Fruit fly (Drosophila melanogaster) whole organism, prepupa: ENCODE measurements around the gene mRpL32.

Source experiments
- Blimp-1 ChIP-seq: fragments of 200-800 bp; sonication (Bioruptor generic); optimal IDR thresholded peaks from 3 replicates; lab custom pipeline; 2017; ENCODE audit warnings: missing biosample characterization, missing genetic modification characterization, mild to moderate bottlenecking, moderate library complexity, missing genetic modification reagents
- CG10631 ChIP-seq: fragments of 200-800 bp; sonication (Bioruptor generic); optimal IDR thresholded peaks from 2 replicates; lab custom pipeline; 2016; ENCODE audit warnings: missing biosample characterization, missing genetic modification characterization
- CG10669 ChIP-seq: fragments of 200-800 bp; sonication (Bioruptor generic); optimal IDR thresholded peaks from 3 replicates; lab custom pipeline; 2018; ENCODE audit warnings: missing biosample characterization, mild to moderate bottlenecking, missing genetic modification characterization, moderate library complexity
- CG11294 ChIP-seq: fragments of 200-800 bp; sonication (Bioruptor generic); IDR thresholded peaks from 2 replicates; pipeline ENCODE4 v1.3.6; 2022; ENCODE audit warnings: missing biosample characterization, missing genetic modification characterization
- CG11902 ChIP-seq: fragments of 200-800 bp; sonication (Bioruptor generic); optimal IDR thresholded peaks from 3 replicates; lab custom pipeline; 2016; ENCODE audit warnings: missing biosample characterization, missing genetic modification characterization
- CG15336 ChIP-seq: fragments of 200-800 bp; sonication (Bioruptor generic); IDR thresholded peaks from 2 replicates; pipeline ENCODE4 v1.3.6; 2022; ENCODE audit warnings: missing biosample characterization, missing genetic modification characterization
- CG1621 ChIP-seq: fragments of 200-800 bp; sonication (Bioruptor generic); optimal IDR thresholded peaks from 3 replicates; lab custom pipeline; 2018; ENCODE audit warnings: missing biosample characterization, mild to moderate bottlenecking, missing genetic modification characterization
- CG16779 ChIP-seq: fragments of 200-800 bp; sonication (Bioruptor generic); optimal IDR thresholded peaks from 3 replicates; lab custom pipeline; 2017; ENCODE audit warnings: missing biosample characterization, mild to moderate bottlenecking, missing genetic modification characterization
- CG3032 ChIP-seq: fragments of 200-800 bp; optimal IDR thresholded peaks from 2 replicates; lab custom pipeline; 2019; ENCODE audit warnings: missing biosample characterization, mild to moderate bottlenecking, missing genetic modification characterization, moderate library complexity
- CG31627 ChIP-seq: fragments of 200-800 bp; sonication (Bioruptor generic); optimal IDR thresholded peaks from 3 replicates; lab custom pipeline; 2016; ENCODE audit warnings: missing biosample characterization, missing genetic modification characterization
- CG32006 ChIP-seq: fragments of 200-800 bp; sonication (Bioruptor generic); optimal IDR thresholded peaks from 3 replicates; lab custom pipeline; 2017; ENCODE audit warnings: missing biosample characterization, mild to moderate bottlenecking, missing genetic modification characterization
- CG6163 ChIP-seq: fragments of 200-800 bp; sonication (Bioruptor generic); IDR thresholded peaks from 3 replicates; pipeline ENCODE4 v1.3.6; 2022; ENCODE audit warnings: missing biosample characterization, missing genetic modification characterization
- CG6276 ChIP-seq: fragments of 200-800 bp; sonication (Bioruptor generic); optimal IDR thresholded peaks from 2 replicates; lab custom pipeline; 2017; ENCODE audit warnings: missing biosample characterization, mild to moderate bottlenecking, missing genetic modification characterization
- CG6792 ChIP-seq: fragments of 200-800 bp; sonication (Bioruptor generic); optimal IDR thresholded peaks from 3 replicates; lab custom pipeline; 2016; ENCODE audit warnings: missing biosample characterization, missing genetic modification characterization
- CG6808 ChIP-seq: fragments of 200-800 bp; sonication (Bioruptor generic); optimal IDR thresholded peaks from 3 replicates; lab custom pipeline; 2017; ENCODE audit warnings: missing biosample characterization, missing genetic modification characterization, mild to moderate bottlenecking, moderate library complexity, missing genetic modification reagents
- CG6854 ChIP-seq: fragments of 200-800 bp; sonication (Bioruptor generic); optimal IDR thresholded peaks from 2 replicates; lab custom pipeline; 2017; ENCODE audit warnings: missing biosample characterization, mild to moderate bottlenecking, missing genetic modification characterization
- CG7368 ChIP-seq: fragments of 200-800 bp; sonication (Bioruptor generic); optimal IDR thresholded peaks from 3 replicates; lab custom pipeline; 2016; ENCODE audit warnings: missing biosample characterization, missing genetic modification characterization
- CG8119 ChIP-seq: fragments of 200-800 bp; sonication (Bioruptor generic); IDR thresholded peaks from 3 replicates; pipeline ENCODE4 v1.3.6; 2022; ENCODE audit warnings: missing biosample characterization, missing genetic modification characterization
- CG8319 ChIP-seq: fragments of 200-800 bp; sonication (Bioruptor generic); optimal IDR thresholded peaks from 3 replicates; lab custom pipeline; 2016; ENCODE audit warnings: missing biosample characterization, missing genetic modification characterization
- CG9139 ChIP-seq: fragments of 200-800 bp; sonication (Bioruptor generic); optimal IDR thresholded peaks from 3 replicates; lab custom pipeline; 2017; ENCODE audit warnings: missing biosample characterization, mild to moderate bottlenecking, missing genetic modification characterization
- Eip75B ChIP-seq: fragments of 200-800 bp; sonication (Bioruptor generic); optimal IDR thresholded peaks from 3 replicates; lab custom pipeline; 2016; ENCODE audit warnings: missing biosample characterization, missing genetic modification characterization
- Eip78C ChIP-seq: fragments of 200-800 bp; sonication (Bioruptor generic); peaks from one replicate; lab custom pipeline; 2016; ENCODE audit warnings: missing biosample characterization, missing genetic modification characterization
- Eip93F ChIP-seq: fragments of 200-800 bp; sonication (Bioruptor generic); optimal IDR thresholded peaks from 2 replicates; lab custom pipeline; 2016; ENCODE audit warnings: missing biosample characterization, mild to moderate bottlenecking, missing genetic modification characterization
- Ets96B ChIP-seq: fragments of 200-800 bp; optimal IDR thresholded peaks from 2 replicates; lab custom pipeline; 2019; ENCODE audit warnings: missing biosample characterization, mild to moderate bottlenecking, missing genetic modification characterization, moderate library complexity
- Hr39 ChIP-seq: fragments of 200-800 bp; sonication (Bioruptor generic); optimal IDR thresholded peaks from 2 replicates; lab custom pipeline; 2016; ENCODE audit warnings: missing biosample characterization, missing genetic modification characterization
- Hr4 ChIP-seq: fragments of 200-800 bp; sonication (Bioruptor generic); optimal IDR thresholded peaks from 3 replicates; lab custom pipeline; 2016; ENCODE audit warnings: missing biosample characterization, missing genetic modification characterization
- Lpt ChIP-seq: fragments of 200-800 bp; sonication (Bioruptor generic); optimal IDR thresholded peaks from 3 replicates; lab custom pipeline; 2016; ENCODE audit warnings: missing biosample characterization, missing genetic modification characterization
- Met ChIP-seq: fragments of 200-800 bp; sonication (Bioruptor generic); optimal IDR thresholded peaks from 3 replicates; lab custom pipeline; 2016; ENCODE audit warnings: missing biosample characterization, missing genetic modification characterization
- OdsH ChIP-seq: fragments of 200-800 bp; sonication (Bioruptor generic); optimal IDR thresholded peaks from 3 replicates; lab custom pipeline; 2016; ENCODE audit warnings: missing biosample characterization, missing genetic modification characterization
- Smox ChIP-seq: fragments of 200-800 bp; sonication (Bioruptor generic); optimal IDR thresholded peaks from 3 replicates; lab custom pipeline; 2016; ENCODE audit warnings: missing biosample characterization, missing genetic modification characterization
- Sox102F ChIP-seq: fragments of 200-800 bp; sonication (Bioruptor generic); optimal IDR thresholded peaks from 2 replicates; lab custom pipeline; 2016; ENCODE audit warnings: missing biosample characterization, mild to moderate bottlenecking, missing genetic modification characterization
- Sox14 ChIP-seq: fragments of 200-800 bp; sonication (Bioruptor generic); optimal IDR thresholded peaks from 3 replicates; lab custom pipeline; 2016; ENCODE audit warnings: missing biosample characterization, missing genetic modification characterization
- Sox15 ChIP-seq: fragments of 200-800 bp; sonication (Bioruptor generic); optimal IDR thresholded peaks from 3 replicates; lab custom pipeline; 2016; ENCODE audit warnings: missing biosample characterization, missing genetic modification characterization
- achi ChIP-seq: fragments of 200-800 bp; sonication (Bioruptor generic); optimal IDR thresholded peaks from 3 replicates; lab custom pipeline; 2016; ENCODE audit warnings: missing biosample characterization, missing genetic modification characterization
- acj6 ChIP-seq: fragments of 200-800 bp; sonication (Bioruptor generic); optimal IDR thresholded peaks from 3 replicates; lab custom pipeline; 2016; ENCODE audit warnings: missing biosample characterization, missing genetic modification characterization
- cyc ChIP-seq: fragments of 200-800 bp; sonication (Bioruptor generic); optimal IDR thresholded peaks from 3 replicates; lab custom pipeline; 2016; ENCODE audit warnings: missing biosample characterization, missing genetic modification characterization
- dac ChIP-seq: fragments of 200-800 bp; sonication (Bioruptor generic); optimal IDR thresholded peaks from 2 replicates; lab custom pipeline; 2017; ENCODE audit warnings: missing biosample characterization, mild to moderate bottlenecking, missing genetic modification characterization
- dsx ChIP-seq: fragments of 200-800 bp; optimal IDR thresholded peaks from 3 replicates; lab custom pipeline; 2019; ENCODE audit warnings: missing biosample characterization, mild to moderate bottlenecking, missing genetic modification characterization, moderate library complexity; ENCODE audit not compliant: poor library complexity, severe bottlenecking
- eg ChIP-seq: fragments of 200-800 bp; sonication (Bioruptor generic); IDR thresholded peaks from 3 replicates; pipeline ENCODE4 v1.3.6; 2022; ENCODE audit warnings: missing biosample characterization, missing genetic modification characterization
- esn ChIP-seq: fragments of 200-800 bp; sonication (Bioruptor generic); optimal IDR thresholded peaks from 2 replicates; lab custom pipeline; 2016; ENCODE audit warnings: missing biosample characterization, mild to moderate bottlenecking, missing genetic modification characterization, moderate library complexity
- fd59A ChIP-seq: fragments of 200-800 bp; sonication (Bioruptor generic); optimal IDR thresholded peaks from 2 replicates; lab custom pipeline; 2017; ENCODE audit warnings: missing biosample characterization, mild to moderate bottlenecking, missing genetic modification characterization, missing genetic modification reagents
- fd85E ChIP-seq: fragments of 200-800 bp; sonication (Bioruptor generic); optimal IDR thresholded peaks from 3 replicates; lab custom pipeline; 2016; ENCODE audit warnings: missing biosample characterization, missing genetic modification characterization
- fkh ChIP-seq: fragments of 200-800 bp; sonication (Bioruptor generic); optimal IDR thresholded peaks from 3 replicates; lab custom pipeline; 2017; ENCODE audit warnings: missing biosample characterization, mild to moderate bottlenecking, missing genetic modification characterization, moderate library complexity
- lz ChIP-seq: fragments of 200-800 bp; sonication (Bioruptor generic); optimal IDR thresholded peaks from 3 replicates; lab custom pipeline; 2016; ENCODE audit warnings: missing biosample characterization, missing genetic modification characterization
- net ChIP-seq: fragments of 200-800 bp; sonication (Bioruptor generic); optimal IDR thresholded peaks from 3 replicates; lab custom pipeline; 2016; ENCODE audit warnings: missing biosample characterization, missing genetic modification characterization
- pdm3 ChIP-seq: fragments of 200-800 bp; sonication (Bioruptor generic); optimal IDR thresholded peaks from 3 replicates; lab custom pipeline; 2016; ENCODE audit warnings: missing biosample characterization, missing genetic modification characterization
- salr ChIP-seq, 2 experiments: fragments of 200-800 bp; sonication (Bioruptor generic); optimal IDR thresholded peaks; 3 replicates each; lab custom pipeline; 2016 to 2018; ENCODE audit warnings: missing biosample characterization in 2 of 2, missing genetic modification characterization in 2 of 2, mild to moderate bottlenecking in 1 of 2
- svp ChIP-seq: fragments of 200-800 bp; sonication (Bioruptor generic); peaks from one replicate; lab custom pipeline; 2016; ENCODE audit warnings: missing biosample characterization, missing genetic modification characterization

Gene mRpL32

DNA sequence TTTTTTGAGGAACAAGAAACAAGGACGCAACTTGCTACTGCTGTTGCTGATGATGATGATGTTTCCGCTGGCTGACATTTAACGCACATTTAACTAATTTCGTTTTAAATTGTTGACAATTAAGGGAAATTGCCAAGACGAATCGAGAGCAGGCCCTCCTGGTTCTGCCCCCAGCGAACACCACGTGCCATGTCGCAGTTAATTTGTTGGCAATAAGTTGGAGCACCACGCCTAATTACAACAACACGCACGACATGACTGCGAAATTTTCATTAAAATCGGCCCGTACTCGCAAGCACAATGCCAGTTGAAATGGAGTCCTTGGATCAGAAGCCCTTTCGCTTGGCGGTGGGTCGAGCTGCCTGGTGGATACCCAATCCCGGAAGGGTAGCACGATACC, 12.8 kb downstream of the mRpL32 start, which contains the start of gene ppk24:
Gene ppk24 (plus strand): TSS at position 301 of the 400 bp plus-strand sequence.
- TF ChIP-seq Sox15 (no peak), fkh (no peak), Sox102F (no peak), dac (GFP tag; lab: Kevin White, UChicago) (no peak), CG11902 (GFP tag; lab: Kevin White, UChicago) (no peak), Hr39 (GFP tag; lab: Kevin White, UChicago) (no peak), CG10669 (GFP tag; lab: Kevin White, UChicago) (no peak), Eip93F (GFP tag; lab: Kevin White, UChicago) (no peak), Eip78C (no peak), Blimp-1 (no peak), CG6854 (GFP tag; lab: Kevin White, UChicago) (no peak), CG15336 (GFP tag; lab: Robert Waterston, UW) (no peak), lz (no peak), CG6792 (GFP tag; lab: Kevin White, UChicago) (no peak), fd59A (GFP tag; lab: Kevin White, UChicago) (no peak), CG16779 (tag; lab: Kevin White, UChicago) (no peak), CG6808 (GFP tag; lab: Kevin White, UChicago) (no peak)

DNA sequence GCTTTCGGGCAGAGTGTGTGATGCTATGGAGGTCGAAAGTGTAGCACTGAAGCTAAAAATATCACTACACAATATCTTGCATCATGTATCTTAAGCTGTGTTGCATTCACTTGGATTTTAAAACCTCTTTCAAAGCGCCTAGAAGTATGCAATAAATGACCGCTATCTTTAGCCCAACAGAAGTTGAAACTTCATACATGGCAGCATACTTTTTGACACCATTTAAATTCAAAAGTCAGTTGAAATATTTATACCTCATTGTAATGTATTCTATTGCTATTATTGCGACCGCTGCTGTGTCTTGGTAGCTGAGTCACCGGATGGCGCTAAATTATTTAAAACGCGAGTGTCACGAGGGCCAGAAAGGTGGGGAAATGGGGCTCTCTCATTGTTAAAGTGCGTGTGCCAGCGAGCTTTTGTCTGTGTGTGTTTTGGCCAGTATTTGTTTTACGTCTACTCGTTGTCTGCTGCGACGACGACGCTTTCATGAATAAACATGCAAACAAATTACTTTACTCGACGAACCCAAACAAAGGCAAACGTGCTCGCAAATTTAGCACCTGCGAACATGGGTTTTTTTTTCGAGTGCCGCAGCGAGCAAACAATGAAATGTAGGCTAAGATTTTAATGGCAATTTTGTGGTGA, 18.2 kb downstream of the mRpL32 start:
- TF ChIP-seq pdm3 (GFP tag; lab: Kevin White, UChicago) = no peak
- no peak for TF ChIP-seq CG3032
- no peak for TF ChIP-seq CG1621
- TF ChIP-seq salr (GFP tag; optimal IDR thresholded peaks at IDR 0.05; lab: Kevin White, UChicago) = no peak
- TF ChIP-seq CG10631 (GFP tag; lab: Kevin White, UChicago) = no peak
- TF ChIP-seq Met (GFP tag; lab: Kevin White, UChicago) = peak; percentile 9
- no peak for TF ChIP-seq Smox (GFP tag; lab: Kevin White, UChicago)
- no peak for TF ChIP-seq fd59A (GFP tag; lab: Kevin White, UChicago)
- no peak for TF ChIP-seq dsx
- TF ChIP-seq Lpt (GFP tag; lab: Kevin White, UChicago) = no peak
- TF ChIP-seq CG11294 = no peak
- no peak for TF ChIP-seq CG9139
- TF ChIP-seq cyc (GFP tag; lab: Kevin White, UChicago) = no peak
- no peak for TF ChIP-seq CG6276 (GFP tag; lab: Kevin White, UChicago)
- no peak for TF ChIP-seq eg
- peak; percentile 19 for TF ChIP-seq esn (GFP tag; lab: Kevin White, UChicago)
- no peak for TF ChIP-seq OdsH (GFP tag; lab: Kevin White, UChicago)
- TF ChIP-seq svp (GFP tag; lab: Kevin White, UChicago) = peak; percentile 31
- TF ChIP-seq CG6792 (GFP tag; lab: Kevin White, UChicago) = no peak
- TF ChIP-seq Eip78C = peak; percentile 55
- TF ChIP-seq CG8119 (GFP tag; lab: Robert Waterston, UW) = 0 out of 3 replicates have a peak, but pooled peaks have one; percentile 19
- peak; percentile 23 for TF ChIP-seq Hr4 (GFP tag; lab: Kevin White, UChicago)
- TF ChIP-seq Sox102F = peak; percentile 7
- no peak for TF ChIP-seq Eip93F (GFP tag; lab: Kevin White, UChicago)
- TF ChIP-seq fkh = peak; percentile 75
- peak; percentile 37 for TF ChIP-seq CG15336 (GFP tag; lab: Robert Waterston, UW)
- no peak for TF ChIP-seq Sox15
- TF ChIP-seq CG6163 = no peak
- no peak for TF ChIP-seq CG31627 (GFP tag; lab: Kevin White, UChicago)
- peak; percentile 18 for TF ChIP-seq Eip75B (GFP tag; lab: Kevin White, UChicago)
- no peak for TF ChIP-seq CG8319 (GFP tag; lab: Kevin White, UChicago)
- TF ChIP-seq fd85E (GFP tag; lab: Kevin White, UChicago) = no peak
- no peak for TF ChIP-seq acj6
- TF ChIP-seq achi (GFP tag; lab: Kevin White, UChicago) = peak; percentile 9
- TF ChIP-seq Blimp-1 = no peak
- no peak for TF ChIP-seq CG7368 (GFP tag; lab: Kevin White, UChicago)
- no peak for TF ChIP-seq net (GFP tag; lab: Kevin White, UChicago)
- TF ChIP-seq dac (GFP tag; lab: Kevin White, UChicago) = no peak
- TF ChIP-seq Sox14 (GFP tag; lab: Kevin White, UChicago) = no peak
- TF ChIP-seq Ets96B (tag; lab: Kevin White, UChicago) = no peak
- TF ChIP-seq lz = no peak
- no peak for TF ChIP-seq CG16779 (tag; lab: Kevin White, UChicago)
- TF ChIP-seq CG32006 (GFP tag; lab: Kevin White, UChicago) = peak; percentile 37
- no peak for TF ChIP-seq CG10669 (GFP tag; lab: Kevin White, UChicago)
